Fruit fly (Drosophila melanogaster): ENCODE data around the gene CG1636.

Gene CG1636

dm6 chrX:8243251-8243650 is 30.0 kb upstream of the CG1636 start:
- no peak for TF ChIP-seq Fer2 (tag; optimal IDR thresholded peaks at IDR 0.05)
- peak; percentile 80 for TF ChIP-seq CG5180 (GFP tag; optimal IDR thresholded peaks at IDR 0.05)
- peak; percentile 68 for TF ChIP-seq CG17186 (GFP tag; optimal IDR thresholded peaks at IDR 0.05)
- TF ChIP-seq Deaf1 (tag; optimal IDR thresholded peaks at IDR 0.05) = peak; percentile 19
- TF ChIP-seq Elba2 (GFP tag; optimal IDR thresholded peaks at IDR 0.05) = peak; percentile 69
- TF ChIP-seq CG9797 (GFP tag; optimal IDR thresholded peaks at IDR 0.05) = peak; percentile 10
- TF ChIP-seq CG10543 (GFP tag; optimal IDR thresholded peaks at IDR 0.05) = peak; percentile 11
- peak in 1 of 2 experiments; percentile 93 for TF ChIP-seq Pdp1 (GFP tag; optimal IDR thresholded peaks at IDR 0.05)
- TF ChIP-seq fd102C (GFP tag; optimal IDR thresholded peaks at IDR 0.05) = no peak
- TF ChIP-seq hb (GFP tag; IDR thresholded peaks at IDR 0.05; ENCODE audit: partially characterized antibody) = no peak
- TF ChIP-seq Dad (GFP tag; optimal IDR thresholded peaks at IDR 0.05) = no peak
- TF ChIP-seq TFAM (GFP tag; optimal IDR thresholded peaks at IDR 0.05) = no peak
- TF ChIP-seq chif (GFP tag; optimal IDR thresholded peaks at IDR 0.05) = no peak
- TF ChIP-seq CG13287 (GFP tag; IDR thresholded peaks at IDR 0.05; ENCODE audit: partially characterized antibody) = peak; percentile 63
- TF ChIP-seq repo (GFP tag; optimal IDR thresholded peaks at IDR 0.05) = no peak
- TF ChIP-seq kay (GFP tag; optimal IDR thresholded peaks at IDR 0.05) = no peak
- 0 out of 2 replicates have a peak, but pooled peaks have one; percentile 11 for TF ChIP-seq unc-4 (GFP tag; IDR thresholded peaks at IDR 0.05; ENCODE audit: partially characterized antibody)
- TF ChIP-seq Opbp (GFP tag; IDR thresholded peaks at IDR 0.05; ENCODE audit: partially characterized antibody) = 0 out of 3 replicates have a peak, but pooled peaks have one; percentile 27
- peak; percentile 59 for TF ChIP-seq CG15479 (GFP tag; optimal IDR thresholded peaks at IDR 0.05)
- TF ChIP-seq E2f2 (GFP tag; IDR thresholded peaks at IDR 0.05) = peak; percentile 64
- TF ChIP-seq Scr (GFP tag; IDR thresholded peaks at IDR 0.05; ENCODE audit: partially characterized antibody) = peak; percentile 37
- TF ChIP-seq inv (GFP tag; IDR thresholded peaks at IDR 0.05; ENCODE audit: partially characterized antibody) = 0 out of 2 replicates have a peak, but pooled peaks have one; percentile 14
- TF ChIP-seq Hsf (GFP tag; optimal IDR thresholded peaks at IDR 0.05) = no peak
- peak; percentile 54; the same call in 2 of the 3 replicates for TF ChIP-seq CG14860 (GFP tag; IDR thresholded peaks at IDR 0.05; ENCODE audit: partially characterized antibody)
- TF ChIP-seq CG34224 (GFP tag; IDR thresholded peaks at IDR 0.05; ENCODE audit: partially characterized antibody) = peak; percentile 39; the same call in 2 of the 3 replicates
- TF ChIP-seq Bdp1 (GFP tag; optimal IDR thresholded peaks at IDR 0.05) = no peak
- TF ChIP-seq ken (GFP tag; IDR thresholded peaks at IDR 0.05) = no peak
- TF ChIP-seq Doc3 (GFP tag; IDR thresholded peaks at IDR 0.05; ENCODE audit: partially characterized antibody) = peak; percentile 39; the same call in 1 of the 3 replicates
- peak; percentile 42 for TF ChIP-seq pzg (GFP tag; optimal IDR thresholded peaks at IDR 0.05)
- TF ChIP-seq Dref (GFP tag; IDR thresholded peaks at IDR 0.05) = peak; percentile 63
- no peak for TF ChIP-seq corto (GFP tag; optimal IDR thresholded peaks at IDR 0.05)
- TF ChIP-seq sug (tag; optimal IDR thresholded peaks at IDR 0.05) = peak; percentile 24
- no peak for TF ChIP-seq tup (GFP tag; optimal IDR thresholded peaks at IDR 0.05)
- TF ChIP-seq Bgb (GFP tag; IDR thresholded peaks at IDR 0.05; ENCODE audit: partially characterized antibody) = peak; percentile 20; the same call in 1 of the 2 replicates
- TF ChIP-seq trh (GFP tag; optimal IDR thresholded peaks at IDR 0.05) = no peak
- 0 out of 4 replicates have a peak, but pooled peaks have one; percentile 47 for TF ChIP-seq chinmo (GFP tag; IDR thresholded peaks at IDR 0.05; ENCODE audit: partially characterized antibody)
- peak; percentile 28 for TF ChIP-seq Dp (GFP tag; optimal IDR thresholded peaks at IDR 0.05)
- peak; percentile 61 for TF ChIP-seq HLH4C (GFP tag; IDR thresholded peaks at IDR 0.05; ENCODE audit: partially characterized antibody)
- no peak for TF ChIP-seq CG4328 (GFP tag; optimal IDR thresholded peaks at IDR 0.05)
- peak; percentile 52; the same call in 1 of the 2 replicates for TF ChIP-seq MBD-R2 (GFP tag; IDR thresholded peaks at IDR 0.05)
- peak; percentile 45; the same call in 1 of the 3 replicates for TF ChIP-seq CG6791 (GFP tag; IDR thresholded peaks at IDR 0.05; ENCODE audit: partially characterized antibody)
- TF ChIP-seq CG13775 (GFP tag; optimal IDR thresholded peaks at IDR 0.05) = no peak
- TF ChIP-seq Adf1 (GFP tag; IDR thresholded peaks at IDR 0.05) = peak; percentile 53
- peak; percentile 8 for TF ChIP-seq ewg (GFP tag; optimal IDR thresholded peaks at IDR 0.05)
- peak; percentile 67 for TF ChIP-seq her (GFP tag; optimal IDR thresholded peaks at IDR 0.05)
- TF ChIP-seq insv (GFP tag; optimal IDR thresholded peaks at IDR 0.05) = peak in 1 of 2 experiments; percentile 92
- peak; percentile 85 for TF ChIP-seq psq (GFP tag; optimal IDR thresholded peaks at IDR 0.05)
- TF ChIP-seq danr (GFP tag; IDR thresholded peaks at IDR 0.05) = no peak
